Worm (Caenorhabditis elegans): Measurements from ENCODE around the gene iglr-2.
"Not testable (repeated sequence)": the region's sequence is repeated elsewhere in the genome, so short reads cannot be mapped to it uniquely, and the experiment has no call there.

iglr-2 gene

DNA sequence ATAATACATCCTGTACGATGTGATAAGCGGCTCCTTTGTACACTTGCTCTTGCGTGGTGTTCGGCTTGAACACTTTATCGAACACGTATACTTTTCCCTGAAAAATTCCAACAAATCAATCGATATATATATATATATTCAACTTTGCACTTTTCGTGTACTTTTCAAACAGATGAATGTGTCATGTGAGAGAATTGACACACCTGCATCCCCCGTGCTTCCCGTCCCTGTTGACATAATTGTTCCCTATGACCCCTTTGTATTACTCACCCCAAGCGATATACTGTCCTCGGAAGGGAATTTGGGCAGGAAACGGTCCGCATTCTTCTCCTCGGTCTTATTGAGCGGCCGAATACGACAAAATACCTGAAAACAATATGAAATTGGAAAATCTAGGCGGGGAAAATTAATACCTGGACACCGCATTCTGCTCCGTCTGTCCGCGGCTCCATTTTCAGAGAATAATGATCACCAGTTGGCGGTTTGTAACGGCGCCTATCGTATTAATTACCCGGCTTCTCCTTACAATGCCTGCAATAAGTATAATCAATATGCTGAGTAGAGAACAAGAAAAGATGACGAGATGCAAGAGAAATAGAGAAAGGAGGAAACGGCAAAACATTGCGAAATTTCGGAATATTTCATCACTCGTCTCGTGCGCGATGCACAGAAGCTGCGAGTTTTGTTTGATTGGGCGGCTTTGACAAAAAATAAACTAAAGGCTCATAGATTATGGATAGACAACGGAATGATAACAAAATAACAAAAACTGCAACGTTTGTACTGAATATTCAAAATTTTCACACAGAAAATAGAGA, 23.7 kb upstream of the iglr-2 start, which contains the start of gene unc-116 (continued):
- TF ChIP-seq hmg-1.2 (GFP tag; IDR thresholded peaks at IDR 0.05) (peak; percentile 34; the same call in 1 of the 2 replicates), madf-10 (tag; optimal IDR thresholded peaks at IDR 0.05) (no peak), lin-54 (GFP tag; optimal IDR thresholded peaks at IDR 0.05) (no peak), Y53F4B.3 (GFP tag; IDR thresholded peaks at IDR 0.05) (no peak), madf-8 (GFP tag; conservative IDR thresholded peaks at IDR 0.05) (no peak), ceh-79 (tag; optimal IDR thresholded peaks at IDR 0.05) (peak; percentile 8), ztf-18 (tag; optimal IDR thresholded peaks at IDR 0.05) (no peak), cebp-1 (GFP tag; IDR thresholded peaks at IDR 0.05) (peak; percentile 99), cebp-1 (tag; optimal IDR thresholded peaks at IDR 0.05) (peak; percentile 100), F33H1.4 (GFP tag; IDR thresholded peaks at IDR 0.05) (peak; percentile 5; the same call in 1 of the 2 replicates), Y53G8AR.9 (GFP tag; conservative IDR thresholded peaks at IDR 0.05) (no peak), C06A6.2 (GFP tag; conservative IDR thresholded peaks at IDR 0.05) (no peak), egrh-3 (GFP tag; IDR thresholded peaks at IDR 0.05) (no peak), unc-62 (GFP tag; optimal IDR thresholded peaks at IDR 0.05) (no peak), pbrm-1 (GFP tag; IDR thresholded peaks at IDR 0.05) (no peak), tbx-9 (tag; optimal IDR thresholded peaks at IDR 0.05; ENCODE audit: borderline replicate concordance) (no peak), Y79H2A.3 (GFP tag; conservative IDR thresholded peaks at IDR 0.05) (no peak)

ce11 chrIII:8347822-8348221, 16.7 kb upstream of the iglr-2 start, which contains the start of gene clc-29:
Gene clc-29 (minus strand): TSS chrIII:8347922.
- not testable (repeated sequence) for TF ChIP-seq C17E4.6 (GFP tag; IDR thresholded peaks at IDR 0.05); ztf-22 (GFP tag; optimal IDR thresholded peaks at IDR 0.05); rcor-1 (GFP tag; IDR thresholded peaks at IDR 0.05)

DNA sequence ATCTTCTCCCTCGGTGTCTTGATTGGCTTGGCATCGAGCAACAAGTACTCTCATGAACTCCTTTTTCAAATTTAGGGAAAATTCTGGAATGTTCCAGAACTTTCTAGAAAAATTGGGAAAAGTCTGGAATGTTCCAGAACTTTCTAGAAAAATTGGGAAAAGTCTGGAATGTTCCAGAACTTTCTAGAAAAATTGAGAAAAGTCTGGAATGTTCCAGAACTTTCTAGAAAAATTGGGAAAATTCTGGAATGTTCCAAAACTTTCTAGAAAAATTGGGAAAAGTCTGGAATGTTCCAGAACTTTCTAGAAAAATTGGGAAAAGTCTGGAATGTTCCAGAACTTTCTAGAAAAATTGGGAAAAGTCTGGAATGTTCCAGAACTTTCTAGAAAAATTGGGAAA, 13.2 kb upstream of the iglr-2 start, which contains the start of gene ZC262.7:
TSS of gene ZC262.7 (minus strand) at position 54 of the 400 bp plus-strand sequence.
- TF ChIP-seq F39B2.1 (GFP tag; IDR thresholded peaks at IDR 0.05) (peak; percentile 68; the same call in 1 of the 2 replicates), mcd-1 (GFP tag; IDR thresholded peaks at IDR 0.05) (peak; percentile 23; the same call in 1 of the 2 replicates), rcor-1 (GFP tag; IDR thresholded peaks at IDR 0.05) (peak; percentile 52; the same call in 1 of the 2 replicates), aptf-3 (GFP tag; IDR thresholded peaks at IDR 0.05) (peak; percentile 85; the same call in 1 of the 2 replicates), F33H1.4 (GFP tag; IDR thresholded peaks at IDR 0.05) (peak; percentile 35; the same call in 1 of the 2 replicates), ztf-25 (GFP tag; IDR thresholded peaks at IDR 0.05) (peak; percentile 43; the same call in 1 of the 2 replicates), ekl-4 (GFP tag; IDR thresholded peaks at IDR 0.05) (peak; percentile 55; the same call in 1 of the 2 replicates), egrh-3 (GFP tag; IDR thresholded peaks at IDR 0.05) (peak; percentile 77), D2030.7 (GFP tag; IDR thresholded peaks at IDR 0.05) (peak; percentile 83), ceh-58 (GFP tag; IDR thresholded peaks at IDR 0.05) (0 out of 2 replicates have a peak, but pooled peaks have one; percentile 7), madf-8 (GFP tag; conservative IDR thresholded peaks at IDR 0.05) (0 out of 2 replicates have a peak, but pooled peaks have one; percentile 15), pbrm-1 (GFP tag; IDR thresholded peaks at IDR 0.05) (peak; percentile 88), hsf-1 (GFP tag; IDR thresholded peaks at IDR 0.05) (peak; percentile 99), dox-1 (GFP tag; IDR thresholded peaks at IDR 0.05) (peak; percentile 98), madf-6 (GFP tag; IDR thresholded peaks at IDR 0.05) (peak; percentile 44), ceh-40 (GFP tag; IDR thresholded peaks at IDR 0.05) (peak; percentile 89)

- TF ChIP-seq fkh-3, sdz-38, dpff-1 (tag; optimal IDR thresholded peaks at IDR 0.05): not testable (repeated sequence)
Measured at ce11 chrIII:8339372-8339771, 8.3 kb upstream of the iglr-2 start, which contains the start of gene clc-28. Gene clc-28 (minus strand): TSS chrIII:8339472.

All from whole organism, young adult.